Fruit fly (Drosophila melanogaster) whole organism, prepupa: ENCODE data around the gene CG8326.

Experiments used
- CG10631 ChIP-seq: fragments of 200-800 bp; sonication (Bioruptor generic); optimal IDR thresholded peaks from 2 replicates; lab custom pipeline; 2016; ENCODE audit warnings: missing biosample characterization, missing genetic modification characterization
- CG10669 ChIP-seq: fragments of 200-800 bp; sonication (Bioruptor generic); optimal IDR thresholded peaks from 3 replicates; lab custom pipeline; 2018; ENCODE audit warnings: missing biosample characterization, mild to moderate bottlenecking, missing genetic modification characterization, moderate library complexity
- CG11294 ChIP-seq: fragments of 200-800 bp; sonication (Bioruptor generic); IDR thresholded peaks from 2 replicates; pipeline ENCODE4 v1.3.6; 2022; ENCODE audit warnings: missing biosample characterization, missing genetic modification characterization
- CG11762 ChIP-seq: fragments of 200-800 bp; sonication (Bioruptor generic); optimal IDR thresholded peaks from 3 replicates; lab custom pipeline; 2016; ENCODE audit warnings: missing biosample characterization, missing genetic modification characterization; ENCODE audit not compliant: insufficient read depth
- CG11902 ChIP-seq: fragments of 200-800 bp; sonication (Bioruptor generic); optimal IDR thresholded peaks from 3 replicates; lab custom pipeline; 2016; ENCODE audit warnings: missing biosample characterization, missing genetic modification characterization
- CG15336 ChIP-seq: fragments of 200-800 bp; sonication (Bioruptor generic); IDR thresholded peaks from 2 replicates; pipeline ENCODE4 v1.3.6; 2022; ENCODE audit warnings: missing biosample characterization, missing genetic modification characterization
- CG1621 ChIP-seq: fragments of 200-800 bp; sonication (Bioruptor generic); optimal IDR thresholded peaks from 3 replicates; lab custom pipeline; 2018; ENCODE audit warnings: missing biosample characterization, mild to moderate bottlenecking, missing genetic modification characterization
- CG16779 ChIP-seq: fragments of 200-800 bp; sonication (Bioruptor generic); optimal IDR thresholded peaks from 3 replicates; lab custom pipeline; 2017; ENCODE audit warnings: missing biosample characterization, mild to moderate bottlenecking, missing genetic modification characterization
- CG31627 ChIP-seq: fragments of 200-800 bp; sonication (Bioruptor generic); optimal IDR thresholded peaks from 3 replicates; lab custom pipeline; 2016; ENCODE audit warnings: missing biosample characterization, missing genetic modification characterization
- CG32006 ChIP-seq: fragments of 200-800 bp; sonication (Bioruptor generic); optimal IDR thresholded peaks from 3 replicates; lab custom pipeline; 2017; ENCODE audit warnings: missing biosample characterization, mild to moderate bottlenecking, missing genetic modification characterization
- CG34406 ChIP-seq: fragments of 200-800 bp; sonication (Bioruptor generic); optimal IDR thresholded peaks from 3 replicates; lab custom pipeline; 2016; ENCODE audit warnings: missing biosample characterization, missing genetic modification characterization
- CG3919 ChIP-seq: fragments of 200-800 bp; sonication (Bioruptor generic); optimal IDR thresholded peaks from 3 replicates; lab custom pipeline; 2016; ENCODE audit warnings: missing biosample characterization, missing genetic modification characterization
- CG4318 ChIP-seq: fragments of 200-800 bp; sonication (Bioruptor generic); optimal IDR thresholded peaks from 3 replicates; lab custom pipeline; 2017; ENCODE audit warnings: missing biosample characterization, mild to moderate bottlenecking, missing genetic modification characterization
- CG6163 ChIP-seq: fragments of 200-800 bp; sonication (Bioruptor generic); IDR thresholded peaks from 3 replicates; pipeline ENCODE4 v1.3.6; 2022; ENCODE audit warnings: missing biosample characterization, missing genetic modification characterization
- CG6792 ChIP-seq: fragments of 200-800 bp; sonication (Bioruptor generic); optimal IDR thresholded peaks from 3 replicates; lab custom pipeline; 2016; ENCODE audit warnings: missing biosample characterization, missing genetic modification characterization
- CG6854 ChIP-seq: fragments of 200-800 bp; sonication (Bioruptor generic); optimal IDR thresholded peaks from 2 replicates; lab custom pipeline; 2017; ENCODE audit warnings: missing biosample characterization, mild to moderate bottlenecking, missing genetic modification characterization
- CG8119 ChIP-seq: fragments of 200-800 bp; sonication (Bioruptor generic); IDR thresholded peaks from 3 replicates; pipeline ENCODE4 v1.3.6; 2022; ENCODE audit warnings: missing biosample characterization, missing genetic modification characterization
- CG8319 ChIP-seq: fragments of 200-800 bp; sonication (Bioruptor generic); optimal IDR thresholded peaks from 3 replicates; lab custom pipeline; 2016; ENCODE audit warnings: missing biosample characterization, missing genetic modification characterization
- CG8632 ChIP-seq: fragments of 200-800 bp; sonication (Bioruptor generic); optimal IDR thresholded peaks from 3 replicates; lab custom pipeline; 2016; ENCODE audit warnings: missing biosample characterization, missing genetic modification characterization
- CG9139 ChIP-seq: fragments of 200-800 bp; sonication (Bioruptor generic); optimal IDR thresholded peaks from 3 replicates; lab custom pipeline; 2017; ENCODE audit warnings: missing biosample characterization, mild to moderate bottlenecking, missing genetic modification characterization
- Eip75B ChIP-seq: fragments of 200-800 bp; sonication (Bioruptor generic); optimal IDR thresholded peaks from 3 replicates; lab custom pipeline; 2016; ENCODE audit warnings: missing biosample characterization, missing genetic modification characterization
- Eip93F ChIP-seq: fragments of 200-800 bp; sonication (Bioruptor generic); optimal IDR thresholded peaks from 2 replicates; lab custom pipeline; 2016; ENCODE audit warnings: missing biosample characterization, mild to moderate bottlenecking, missing genetic modification characterization
- Ets21C ChIP-seq: fragments of 200-800 bp; sonication (Bioruptor generic); optimal IDR thresholded peaks from 3 replicates; lab custom pipeline; 2016; ENCODE audit warnings: missing biosample characterization, missing genetic modification characterization
- Ets96B ChIP-seq: fragments of 200-800 bp; optimal IDR thresholded peaks from 2 replicates; lab custom pipeline; 2019; ENCODE audit warnings: missing biosample characterization, mild to moderate bottlenecking, missing genetic modification characterization, moderate library complexity
- Gug ChIP-seq: fragments of 200-800 bp; sonication (Bioruptor generic); IDR thresholded peaks from 2 replicates; pipeline ENCODE4 v1.3.6; 2022; ENCODE audit warnings: missing biosample characterization, missing genetic modification characterization
- Hr39 ChIP-seq: fragments of 200-800 bp; sonication (Bioruptor generic); optimal IDR thresholded peaks from 2 replicates; lab custom pipeline; 2016; ENCODE audit warnings: missing biosample characterization, missing genetic modification characterization
- Met ChIP-seq: fragments of 200-800 bp; sonication (Bioruptor generic); optimal IDR thresholded peaks from 3 replicates; lab custom pipeline; 2016; ENCODE audit warnings: missing biosample characterization, missing genetic modification characterization
- OdsH ChIP-seq: fragments of 200-800 bp; sonication (Bioruptor generic); optimal IDR thresholded peaks from 3 replicates; lab custom pipeline; 2016; ENCODE audit warnings: missing biosample characterization, missing genetic modification characterization
- achi ChIP-seq: fragments of 200-800 bp; sonication (Bioruptor generic); optimal IDR thresholded peaks from 3 replicates; lab custom pipeline; 2016; ENCODE audit warnings: missing biosample characterization, missing genetic modification characterization
- acj6 ChIP-seq: fragments of 200-800 bp; sonication (Bioruptor generic); optimal IDR thresholded peaks from 3 replicates; lab custom pipeline; 2016; ENCODE audit warnings: missing biosample characterization, missing genetic modification characterization
- cyc ChIP-seq: fragments of 200-800 bp; sonication (Bioruptor generic); optimal IDR thresholded peaks from 3 replicates; lab custom pipeline; 2016; ENCODE audit warnings: missing biosample characterization, missing genetic modification characterization
- dsx ChIP-seq: fragments of 200-800 bp; optimal IDR thresholded peaks from 3 replicates; lab custom pipeline; 2019; ENCODE audit warnings: missing biosample characterization, mild to moderate bottlenecking, missing genetic modification characterization, moderate library complexity; ENCODE audit not compliant: poor library complexity, severe bottlenecking
- eg ChIP-seq: fragments of 200-800 bp; sonication (Bioruptor generic); IDR thresholded peaks from 3 replicates; pipeline ENCODE4 v1.3.6; 2022; ENCODE audit warnings: missing biosample characterization, missing genetic modification characterization
- fd85E ChIP-seq: fragments of 200-800 bp; sonication (Bioruptor generic); optimal IDR thresholded peaks from 3 replicates; lab custom pipeline; 2016; ENCODE audit warnings: missing biosample characterization, missing genetic modification characterization
- fkh ChIP-seq: fragments of 200-800 bp; sonication (Bioruptor generic); optimal IDR thresholded peaks from 3 replicates; lab custom pipeline; 2017; ENCODE audit warnings: missing biosample characterization, mild to moderate bottlenecking, missing genetic modification characterization, moderate library complexity
- lz ChIP-seq: fragments of 200-800 bp; sonication (Bioruptor generic); optimal IDR thresholded peaks from 3 replicates; lab custom pipeline; 2016; ENCODE audit warnings: missing biosample characterization, missing genetic modification characterization
- net ChIP-seq: fragments of 200-800 bp; sonication (Bioruptor generic); optimal IDR thresholded peaks from 3 replicates; lab custom pipeline; 2016; ENCODE audit warnings: missing biosample characterization, missing genetic modification characterization
- spab ChIP-seq: fragments of 200-800 bp; sonication (Bioruptor generic); optimal IDR thresholded peaks from 2 replicates; lab custom pipeline; 2017; ENCODE audit warnings: missing biosample characterization, mild to moderate bottlenecking, missing genetic modification characterization, missing genetic modification reagents
- ss ChIP-seq, 2 experiments: fragments of 200-800 bp; sonication (Bioruptor generic); optimal IDR thresholded peaks; 2 replicates in 1 of 2; 3 replicates in 1 of 2; lab custom pipeline; 2017 to 2018; ENCODE audit warnings: mild to moderate bottlenecking in 2 of 2, missing biosample characterization in 2 of 2, missing genetic modification characterization in 2 of 2, moderate library complexity in 1 of 2
- svp ChIP-seq: fragments of 200-800 bp; sonication (Bioruptor generic); peaks from one replicate; lab custom pipeline; 2016; ENCODE audit warnings: missing biosample characterization, missing genetic modification characterization
- vri ChIP-seq: fragments of 200-800 bp; sonication (Bioruptor generic); optimal IDR thresholded peaks from 3 replicates; lab custom pipeline; 2016; ENCODE audit warnings: missing biosample characterization, mild to moderate bottlenecking, missing genetic modification characterization

The CG8326 gene

dm6 chrX:17579782-17580451, 49.4 kb downstream of the CG8326 start, which contains the start of gene CG12991 (continued):
- no peak for TF ChIP-seq Gug (GFP tag; lab: Robert Waterston, UW)
- no peak for TF ChIP-seq fd85E (GFP tag; lab: Kevin White, UChicago)
- TF ChIP-seq CG8319, result no peak
- no peak for TF ChIP-seq spab (GFP tag; lab: Kevin White, UChicago)
- TF ChIP-seq dsx (GFP tag; lab: Kevin White, UChicago), result peak; percentile 10
- no peak for TF ChIP-seq CG9139 (GFP tag; lab: Kevin White, UChicago)
- no peak for TF ChIP-seq CG8632 (GFP tag; lab: Kevin White, UChicago)
- no peak for TF ChIP-seq CG11294
- no peak for TF ChIP-seq CG11762
- no peak for TF ChIP-seq CG31627
- no peak for TF ChIP-seq CG11902
- TF ChIP-seq CG15336 (GFP tag; lab: Robert Waterston, UW), result peak; percentile 63
- peak; percentile 36 for TF ChIP-seq CG32006 (GFP tag; lab: Kevin White, UChicago)
- TF ChIP-seq CG34406 (GFP tag; lab: Kevin White, UChicago), result no peak
- TF ChIP-seq CG6792 (GFP tag; lab: Kevin White, UChicago), result peak; percentile 16
- TF ChIP-seq CG8119, result peak; percentile 58
- TF ChIP-seq CG10669 (GFP tag; lab: Kevin White, UChicago), result no peak
- TF ChIP-seq CG6854 (GFP tag; lab: Kevin White, UChicago), result no peak
- no peak for TF ChIP-seq CG1621 (tag; lab: Kevin White, UChicago)
- peak; percentile 32 to 49 for TF ChIP-seq ss (GFP tag; optimal IDR thresholded peaks at IDR 0.05; lab: Kevin White, UChicago)
- TF ChIP-seq CG16779 (tag; lab: Kevin White, UChicago), result peak; percentile 8
- TF ChIP-seq Hr39 (GFP tag; lab: Kevin White, UChicago), result no peak
- TF ChIP-seq CG3919 (GFP tag; lab: Kevin White, UChicago), result peak; percentile 35
- TF ChIP-seq cyc, result peak; percentile 16
- TF ChIP-seq acj6, result no peak
- no peak for TF ChIP-seq Eip93F
- no peak for TF ChIP-seq Ets96B (tag; lab: Kevin White, UChicago)
- TF ChIP-seq achi (GFP tag; lab: Kevin White, UChicago), result peak; percentile 13
- TF ChIP-seq Met (GFP tag; lab: Kevin White, UChicago), result peak; percentile 27
- TF ChIP-seq CG4318 (GFP tag; lab: Kevin White, UChicago), result no peak
- no peak for TF ChIP-seq Ets21C
- peak; percentile 31 for TF ChIP-seq net (GFP tag; lab: Kevin White, UChicago)
- TF ChIP-seq CG10631, result no peak
- no peak for TF ChIP-seq Eip75B (GFP tag; lab: Kevin White, UChicago)
- peak; percentile 34 for TF ChIP-seq lz (GFP tag; lab: Kevin White, UChicago)
- TF ChIP-seq OdsH (GFP tag; lab: Kevin White, UChicago), result no peak
- peak; percentile 42 for TF ChIP-seq vri

- TF ChIP-seq CG6854 (GFP tag; lab: Kevin White, UChicago) (peak; percentile 2), net (GFP tag; lab: Kevin White, UChicago) (peak; percentile 25), eg (no peak), svp (GFP tag; lab: Kevin White, UChicago) (peak; percentile 49), CG16779 (tag; lab: Kevin White, UChicago) (no peak), lz (GFP tag; lab: Kevin White, UChicago) (no peak), CG6163 (GFP tag; lab: Robert Waterston, UW) (no peak), fkh (GFP tag; lab: Kevin White, UChicago) (no peak), CG8119 (no peak), ss (GFP tag; optimal IDR thresholded peaks at IDR 0.05; lab: Kevin White, UChicago) (peak; percentile 31 to 32), CG15336 (GFP tag; lab: Robert Waterston, UW) (peak; percentile 17; the same call in 1 of the 2 replicates)
Measured at dm6 chrX:17578869-17579781, 50.2 kb downstream of the CG8326 start, which contains the start of gene Ankle2. Ankle2 (minus strand) TSS chrX:17579229.
